Fruit fly (Drosophila melanogaster) whole organism: Measurements from ENCODE around the gene Prx4.

Experiments used
- CG8478 ChIP-seq: fragments of >200 bp; optimal IDR thresholded peaks from 2 replicates; lab custom pipeline; 2018; ENCODE audit warnings: inconsistent platforms
- Dll ChIP-seq: fragments of >200 bp; optimal IDR thresholded peaks from 2 replicates; lab custom pipeline; 2017
- EcR ChIP-seq, 2 experiments: fragments of >200 bp; optimal IDR thresholded peaks; 2 replicates each; lab custom pipeline; 2017; ENCODE audit warnings: missing biosample characterization in 2 of 2, missing genetic modification characterization in 2 of 2, missing genetic modification reagents in 2 of 2
- pan ChIP-seq: fragments of >200 bp; optimal IDR thresholded peaks from 2 replicates; lab custom pipeline; 2017
- psq ChIP-seq: fragments of >200 bp; optimal IDR thresholded peaks from 2 replicates; lab custom pipeline; 2017
- usp ChIP-seq: fragments of >200 bp; optimal IDR thresholded peaks from 2 replicates; lab custom pipeline; 2017; ENCODE audit warnings: missing biosample characterization, missing genetic modification characterization, mixed read lengths

- TF ChIP-seq Dll (lab: Kevin White, UChicago) (no peak), pan (lab: Kevin White, UChicago) (no peak), CG8478 (lab: Kevin White, UChicago) (no peak), psq (lab: Kevin White, UChicago) (no peak), usp (GFP tag; lab: Kevin White, UChicago) (no peak), EcR (GFP tag; optimal IDR thresholded peaks at IDR 0.05; lab: Kevin White, UChicago) (no peak)
Measured at dm6 chr3L:3074805-3075204, 32.6 kb downstream of the Prx4 start.
